Fruit fly (Drosophila melanogaster): ENCODE results near the gene Crag.

Crag gene

DNA sequence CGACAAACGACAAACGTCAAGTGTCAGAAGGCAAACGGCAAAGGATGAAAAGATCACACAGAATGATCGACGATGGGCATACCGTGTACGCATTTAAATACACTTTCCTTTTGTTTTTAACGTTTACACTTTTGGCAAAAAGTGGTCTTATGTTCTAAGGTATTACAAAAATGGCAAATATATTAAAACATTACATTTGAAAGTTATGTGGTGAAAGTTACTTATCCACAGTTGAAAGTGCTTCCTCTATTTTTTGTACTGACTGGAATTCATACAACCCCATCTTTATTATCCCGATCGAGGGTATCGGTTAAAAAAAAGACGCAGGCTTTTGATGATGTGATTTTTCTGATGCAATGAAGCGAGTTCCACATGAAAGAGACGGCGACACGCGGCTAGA is 24.4 kb downstream of the Crag start:
- TF ChIP-seq D19B (GFP tag; optimal IDR thresholded peaks at IDR 0.05) (peak; percentile 13), sens (GFP tag) (peak; percentile 62), row (GFP tag; IDR thresholded peaks at IDR 0.05) (0 out of 3 replicates have a peak, but pooled peaks have one; percentile 29), dmrt11E (tag; optimal IDR thresholded peaks at IDR 0.05) (peak; percentile 8), Myb (GFP tag; optimal IDR thresholded peaks at IDR 0.05) (no peak)

DNA sequence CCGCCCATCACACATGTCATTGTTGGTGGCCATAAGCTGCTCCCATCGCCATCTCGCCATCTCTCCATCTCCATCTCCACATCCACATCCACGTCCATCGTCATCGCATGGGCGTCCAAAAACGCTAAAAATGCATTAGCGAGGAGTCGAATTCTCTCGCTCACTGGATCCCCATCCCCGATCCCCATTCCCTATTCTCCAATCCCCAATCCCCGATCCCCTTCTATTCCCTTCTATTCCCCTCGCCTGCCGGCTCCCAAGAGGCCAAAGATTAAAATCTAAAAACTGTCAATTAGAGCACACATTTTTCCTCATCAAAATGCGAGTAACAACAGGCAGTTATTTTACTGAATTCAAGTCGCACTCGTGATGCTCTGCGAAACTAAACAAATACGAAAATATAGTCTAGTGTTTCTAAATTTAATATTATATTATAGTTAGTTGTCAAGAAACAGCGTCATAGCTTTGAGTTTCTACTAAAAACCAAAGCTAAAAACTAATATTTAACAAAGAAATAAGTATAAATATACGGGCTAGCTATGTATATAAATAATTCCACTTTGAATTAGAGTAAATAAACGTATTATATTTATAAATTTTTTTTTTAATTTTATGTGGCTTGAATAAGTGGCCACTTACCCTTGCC is 25.1 kb downstream of the Crag start:
- peak; percentile 70 for TF ChIP-seq crol (GFP tag; IDR thresholded peaks at IDR 0.05)
- no peak for TF ChIP-seq CG6272 (GFP tag; IDR thresholded peaks at IDR 0.05)
- peak; percentile 4 for TF ChIP-seq grn (GFP tag; optimal IDR thresholded peaks at IDR 0.05)
- no peak for TF ChIP-seq H15 (GFP tag; IDR thresholded peaks at IDR 0.05)
- no peak for TF ChIP-seq CG11695 (GFP tag; IDR thresholded peaks at IDR 0.05)
- TF ChIP-seq ap (GFP tag; IDR thresholded peaks at IDR 0.05): no peak
- TF ChIP-seq Hsf (GFP tag; optimal IDR thresholded peaks at IDR 0.05): no peak
- no peak for TF ChIP-seq danr (GFP tag; IDR thresholded peaks at IDR 0.05)
- no peak for TF ChIP-seq pum (GFP tag; optimal IDR thresholded peaks at IDR 0.05)
- no peak for TF ChIP-seq Xrp1 (GFP tag; IDR thresholded peaks at IDR 0.05)
- no peak for TF ChIP-seq CG31441 (GFP tag; IDR thresholded peaks at IDR 0.05)
- no peak for TF ChIP-seq Abd-B (GFP tag; optimal IDR thresholded peaks at IDR 0.05)
- no peak for TF ChIP-seq HmgD (GFP tag; optimal IDR thresholded peaks at IDR 0.05)
- peak; percentile 44 for TF ChIP-seq dmrt11E (tag; optimal IDR thresholded peaks at IDR 0.05)
- TF ChIP-seq Drgx (GFP tag; IDR thresholded peaks at IDR 0.05): no peak
- 0 out of 3 replicates have a peak, but pooled peaks have one; percentile 34 for TF ChIP-seq CG17361 (GFP tag; IDR thresholded peaks at IDR 0.05)
- no peak for TF ChIP-seq CG12104 (GFP tag; optimal IDR thresholded peaks at IDR 0.05)
- no peak for TF ChIP-seq CG4282 (GFP tag; optimal IDR thresholded peaks at IDR 0.05)
- no peak for TF ChIP-seq CG15601 (tag; optimal IDR thresholded peaks at IDR 0.05)
- no peak for TF ChIP-seq pb (GFP tag; optimal IDR thresholded peaks at IDR 0.05)
- TF ChIP-seq CrebB (tag; optimal IDR thresholded peaks at IDR 0.05): no peak
- TF ChIP-seq seq (GFP tag; IDR thresholded peaks at IDR 0.05): no peak
- TF ChIP-seq yki (optimal IDR thresholded peaks at IDR 0.05): no peak
- no peak for TF ChIP-seq Deaf1 (tag; optimal IDR thresholded peaks at IDR 0.05)
- no peak for TF ChIP-seq CG3163 (GFP tag; optimal IDR thresholded peaks at IDR 0.05)
- TF ChIP-seq CG11456 (GFP tag; IDR thresholded peaks at IDR 0.05): 0 out of 3 replicates have a peak, but pooled peaks have one; percentile 16
- TF ChIP-seq CG7786 (GFP tag; optimal IDR thresholded peaks at IDR 0.05): no peak
- peak; percentile 30 for TF ChIP-seq CG10979 (tag; optimal IDR thresholded peaks at IDR 0.05)
- TF ChIP-seq CG10274 (GFP tag; optimal IDR thresholded peaks at IDR 0.05): no peak
- no peak for TF ChIP-seq Aef1 (GFP tag; IDR thresholded peaks at IDR 0.05)
- TF ChIP-seq Antp (GFP tag; optimal IDR thresholded peaks at IDR 0.05): no peak
- TF ChIP-seq disco-r (GFP tag; optimal IDR thresholded peaks at IDR 0.05): no peak
- no peak for TF ChIP-seq Fer1 (GFP tag; optimal IDR thresholded peaks at IDR 0.05)
- no peak for TF ChIP-seq CG3995 (GFP tag; optimal IDR thresholded peaks at IDR 0.05)
- peak; percentile 35 for TF ChIP-seq gem (tag; optimal IDR thresholded peaks at IDR 0.05)
- no peak for TF ChIP-seq jumu (GFP tag; optimal IDR thresholded peaks at IDR 0.05)
- no peak for TF ChIP-seq HLH3B (GFP tag; IDR thresholded peaks at IDR 0.05)
- no peak for TF ChIP-seq CG1529 (GFP tag; optimal IDR thresholded peaks at IDR 0.05)
- TF ChIP-seq Nf-YB (GFP tag; optimal IDR thresholded peaks at IDR 0.05): peak; percentile 39
- TF ChIP-seq lola (GFP tag; optimal IDR thresholded peaks at IDR 0.05): peak in 1 of 3 experiments; percentile 21
- TF ChIP-seq rib (GFP tag; IDR thresholded peaks at IDR 0.05): no peak
- TF ChIP-seq CG9609 (GFP tag; optimal IDR thresholded peaks at IDR 0.05): no peak
- TF ChIP-seq CG14014 (GFP tag; IDR thresholded peaks at IDR 0.05): no peak
- peak in 1 of 2 experiments; percentile 14 for TF ChIP-seq bsh (GFP tag; optimal IDR thresholded peaks at IDR 0.05)
- peak; percentile 96 for TF ChIP-seq D19A (tag; optimal IDR thresholded peaks at IDR 0.05)
- TF ChIP-seq shn (GFP tag; optimal IDR thresholded peaks at IDR 0.05): no peak
- no peak for TF ChIP-seq E2f2 (GFP tag; IDR thresholded peaks at IDR 0.05)

Measured in whole organism, embryonic.